Fruit fly (Drosophila melanogaster) whole organism, embryonic: ENCODE data around the gene Ing3.

Experiments used
- Atf6 ChIP-seq: fragments of 200-800 bp; sonication (Bioruptor generic); IDR thresholded peaks from 2 replicates; pipeline ENCODE4 v1.3.6; 2022; ENCODE audit warnings: missing biosample characterization, missing genetic modification characterization
- Awh ChIP-seq: fragments of 200-800 bp; sonication (Bioruptor generic); IDR thresholded peaks from 2 replicates; pipeline ENCODE4, ENCODE4 v1.3.6; 2022; ENCODE audit warnings: missing biosample characterization, missing genetic modification characterization
- Bgb ChIP-seq: fragments of 200-800 bp; sonication (Bioruptor generic); IDR thresholded peaks from 2 replicates; pipeline ENCODE4 v1.3.6; 2022; ENCODE audit warnings: missing biosample characterization, missing genetic modification characterization; ENCODE audit not compliant: partially characterized antibody
- CG10274 ChIP-seq: fragments of 200-800 bp; sonication (Bioruptor generic); optimal IDR thresholded peaks from 3 replicates; lab custom pipeline; 2017; ENCODE audit warnings: missing biosample characterization, mild to moderate bottlenecking, missing genetic modification characterization
- CG11456 ChIP-seq: fragments of 200-800 bp; sonication (Bioruptor generic); IDR thresholded peaks from 3 replicates; pipeline ENCODE4 v1.3.6; 2022; ENCODE audit warnings: missing biosample characterization, missing genetic modification characterization
- CG11695 ChIP-seq: fragments of 200-800 bp; sonication (Bioruptor generic); IDR thresholded peaks from 3 replicates; pipeline ENCODE4 v1.3.6; 2022; ENCODE audit warnings: missing biosample characterization, missing genetic modification characterization
- CG13424 ChIP-seq: fragments of 200-800 bp; sonication (Bioruptor generic); optimal IDR thresholded peaks from 2 replicates; lab custom pipeline; 2019; ENCODE audit warnings: missing biosample characterization, mild to moderate bottlenecking, missing genetic modification characterization, moderate library complexity
- CG14667 ChIP-seq: fragments of 200-800 bp; sonication (Bioruptor generic); IDR thresholded peaks from 2 replicates; pipeline ENCODE4 v1.3.6; 2022; ENCODE audit warnings: missing biosample characterization, missing genetic modification characterization
- CG14710 ChIP-seq: fragments of 200-800 bp; sonication (Bioruptor generic); optimal IDR thresholded peaks from 3 replicates; lab custom pipeline; 2019; ENCODE audit warnings: missing biosample characterization, mild to moderate bottlenecking, missing genetic modification characterization, moderate library complexity
- CG15011 ChIP-seq: fragments of 200-800 bp; sonication (Bioruptor generic); optimal IDR thresholded peaks from 3 replicates; lab custom pipeline; 2018; ENCODE audit warnings: missing biosample characterization, mild to moderate bottlenecking, missing genetic modification characterization
- CG15073 ChIP-seq: fragments of 200-800 bp; sonication (Bioruptor generic); optimal IDR thresholded peaks from 2 replicates; lab custom pipeline; 2016; ENCODE audit warnings: missing biosample characterization, missing genetic modification characterization
- CG15514 ChIP-seq: fragments of 200-800 bp; sonication (Bioruptor generic); optimal IDR thresholded peaks from 3 replicates; lab custom pipeline; 2017; ENCODE audit warnings: missing biosample characterization, missing genetic modification characterization, mild to moderate bottlenecking, moderate library complexity, missing genetic modification reagents
- CG16779 ChIP-seq: fragments of 200-800 bp; sonication (Bioruptor generic); IDR thresholded peaks from 2 replicates; pipeline ENCODE4 v1.3.6; 2022; ENCODE audit warnings: missing biosample characterization, missing genetic modification characterization
- CG17385 ChIP-seq: fragments of 200-800 bp; sonication (Bioruptor generic); optimal IDR thresholded peaks from 3 replicates; lab custom pipeline; 2018; ENCODE audit warnings: missing biosample characterization, mild to moderate bottlenecking, missing genetic modification characterization
- CG1832 ChIP-seq: fragments of 200-800 bp; sonication (Bioruptor generic); optimal IDR thresholded peaks from 2 replicates; lab custom pipeline; 2017; ENCODE audit warnings: missing biosample characterization, mild to moderate bottlenecking, missing genetic modification characterization, inconsistent platforms
- CG2120 ChIP-seq: fragments of 200-800 bp; sonication (Bioruptor generic); optimal IDR thresholded peaks from 3 replicates; lab custom pipeline; 2016; ENCODE audit warnings: missing biosample characterization, missing genetic modification characterization
- CG2678 ChIP-seq: fragments of 200-800 bp; sonication (Bioruptor generic); optimal IDR thresholded peaks from 3 replicates; lab custom pipeline; 2019; ENCODE audit warnings: missing biosample characterization, mild to moderate bottlenecking, missing genetic modification characterization, moderate library complexity
- CG3065 ChIP-seq: fragments of 200-800 bp; sonication (Bioruptor generic); optimal IDR thresholded peaks from 2 replicates; lab custom pipeline; 2016; ENCODE audit warnings: missing biosample characterization, missing genetic modification characterization
- CG33557 ChIP-seq: fragments of 200-800 bp; sonication (Bioruptor generic); optimal IDR thresholded peaks from 2 replicates; lab custom pipeline; 2019; ENCODE audit warnings: missing biosample characterization, mild to moderate bottlenecking, missing genetic modification characterization, moderate library complexity
- CG7786 ChIP-seq: fragments of 200-800 bp; sonication (Bioruptor generic); optimal IDR thresholded peaks from 2 replicates; lab custom pipeline; 2016; ENCODE audit warnings: missing biosample characterization, missing genetic modification characterization
- CG8290 ChIP-seq, 3 experiments: fragments of 200-800 bp; sonication (Bioruptor generic); optimal IDR thresholded peaks; 2 replicates each; lab custom pipeline; 2016 to 2019; ENCODE audit warnings: missing biosample characterization in 3 of 3, missing genetic modification characterization in 3 of 3, mild to moderate bottlenecking in 2 of 3, moderate library complexity in 1 of 3
- CG8478 ChIP-seq: fragments of >200 bp; optimal IDR thresholded peaks from 2 replicates; lab custom pipeline; 2018
- CrebB ChIP-seq: fragments of 200-800 bp; sonication (Bioruptor generic); optimal IDR thresholded peaks from 3 replicates; lab custom pipeline; 2018; ENCODE audit warnings: missing biosample characterization, mild to moderate bottlenecking, missing genetic modification characterization
- Dad ChIP-seq: fragments of 200-800 bp; sonication (Bioruptor generic); optimal IDR thresholded peaks from 3 replicates; lab custom pipeline; 2016; ENCODE audit warnings: missing biosample characterization, missing genetic modification characterization
- Dip2 ChIP-seq: fragments of 200-800 bp; sonication (Bioruptor generic); IDR thresholded peaks from 2 replicates; pipeline ENCODE4 v1.3.6; 2022; ENCODE audit warnings: missing biosample characterization, missing genetic modification characterization
- Dref ChIP-seq: fragments of 200-800 bp; sonication (Bioruptor generic); IDR thresholded peaks from 2 replicates; pipeline ENCODE4 v1.3.6; 2022; ENCODE audit warnings: missing biosample characterization, missing genetic modification characterization
- Lhr ChIP-seq: fragments of 200-800 bp; sonication (Bioruptor generic); optimal IDR thresholded peaks from 3 replicates; lab custom pipeline; 2017; ENCODE audit warnings: mild to moderate bottlenecking, missing biosample characterization, missing genetic modification reagents, missing genetic modification characterization
- Mrtf ChIP-seq: fragments of 200-800 bp; sonication (Bioruptor generic); IDR thresholded peaks from 3 replicates; pipeline ENCODE4 v1.3.6; 2022; ENCODE audit warnings: missing biosample characterization, missing genetic modification characterization
- Oaz ChIP-seq: fragments of 200-800 bp; sonication (Bioruptor generic); IDR thresholded peaks from 2 replicates; pipeline ENCODE4 v1.3.6; 2022; ENCODE audit warnings: missing biosample characterization, missing genetic modification characterization
- Sox102F ChIP-seq: fragments of 200-800 bp; sonication (Bioruptor generic); optimal IDR thresholded peaks from 2 replicates; lab custom pipeline; 2018; ENCODE audit warnings: missing biosample characterization, mild to moderate bottlenecking, missing genetic modification characterization, moderate library complexity
- Spps ChIP-seq: fragments of 200-800 bp; sonication (Bioruptor generic); optimal IDR thresholded peaks from 2 replicates; lab custom pipeline; 2018; ENCODE audit warnings: missing biosample characterization, mild to moderate bottlenecking, missing genetic modification characterization
- Ssrp ChIP-seq: fragments of 200-800 bp; sonication (Bioruptor generic); optimal IDR thresholded peaks from 2 replicates; lab custom pipeline; 2018; ENCODE audit warnings: missing biosample characterization, mild to moderate bottlenecking, missing genetic modification characterization, moderate library complexity
- ab ChIP-seq: fragments of 200-800 bp; sonication (Bioruptor generic); optimal IDR thresholded peaks from 2 replicates; lab custom pipeline; 2016; ENCODE audit warnings: missing biosample characterization, missing genetic modification characterization
- amos ChIP-seq: fragments of 200-800 bp; sonication (Bioruptor generic); IDR thresholded peaks from 2 replicates; pipeline ENCODE4 v1.3.6; 2022; ENCODE audit warnings: missing biosample characterization, missing genetic modification characterization; ENCODE audit not compliant: partially characterized antibody
- bab2 ChIP-seq: fragments of 200-800 bp; sonication (Bioruptor generic); optimal IDR thresholded peaks from 2 replicates; lab custom pipeline; 2016; ENCODE audit warnings: missing biosample characterization, missing genetic modification characterization
- dmrt11E ChIP-seq: fragments of 200-800 bp; sonication (Bioruptor generic); optimal IDR thresholded peaks from 3 replicates; lab custom pipeline; 2018; ENCODE audit warnings: missing biosample characterization, mild to moderate bottlenecking, missing genetic modification characterization, moderate library complexity
- emc ChIP-seq: fragments of 200-800 bp; sonication (Bioruptor generic); optimal IDR thresholded peaks from 2 replicates; lab custom pipeline; 2016; ENCODE audit warnings: missing biosample characterization, missing genetic modification characterization
- fd3F ChIP-seq: fragments of 200-800 bp; sonication (Bioruptor generic); optimal IDR thresholded peaks from 2 replicates; lab custom pipeline; 2018; ENCODE audit warnings: missing biosample characterization, mild to moderate bottlenecking, missing genetic modification characterization, moderate library complexity
- gcm2 ChIP-seq: fragments of 200-800 bp; sonication (Bioruptor generic); optimal IDR thresholded peaks from 2 replicates; lab custom pipeline; 2016; ENCODE audit warnings: missing biosample characterization, missing genetic modification characterization
- gem ChIP-seq: fragments of 200-800 bp; sonication (Bioruptor generic); optimal IDR thresholded peaks from 2 replicates; lab custom pipeline; 2019; ENCODE audit warnings: missing biosample characterization, mild to moderate bottlenecking, missing genetic modification characterization, moderate library complexity
- grau ChIP-seq: fragments of 200-800 bp; optimal IDR thresholded peaks from 3 replicates; lab custom pipeline; 2019; ENCODE audit warnings: missing biosample characterization, mild to moderate bottlenecking, missing genetic modification characterization, moderate library complexity
- inv ChIP-seq: fragments of 200-800 bp; sonication (Bioruptor generic); IDR thresholded peaks from 2 replicates; pipeline ENCODE4 v1.3.6; 2022; ENCODE audit warnings: missing biosample characterization, missing genetic modification characterization; ENCODE audit not compliant: partially characterized antibody
- lola ChIP-seq, 3 experiments: fragments of >200 bp in 2 of 3; fragments of 200-800 bp in 1 of 3; sonication (Bioruptor generic) in 1 of 3; optimal IDR thresholded peaks; 2 replicates each; lab custom pipeline; 2017 to 2019; ENCODE audit warnings: missing biosample characterization in 3 of 3, missing genetic modification characterization in 3 of 3, mild to moderate bottlenecking in 1 of 3, moderate library complexity in 1 of 3
- psq ChIP-seq: fragments of 200-800 bp; sonication (Bioruptor generic); optimal IDR thresholded peaks from 2 replicates; lab custom pipeline; 2017; ENCODE audit warnings: missing biosample characterization, missing genetic modification characterization
- pzg ChIP-seq: fragments of 200-800 bp; sonication (Bioruptor generic); optimal IDR thresholded peaks from 3 replicates; lab custom pipeline; 2018; ENCODE audit warnings: missing biosample characterization, mild to moderate bottlenecking, missing genetic modification characterization, moderate library complexity
- so ChIP-seq: fragments of 200-800 bp; sonication (Bioruptor generic); IDR thresholded peaks from 3 replicates; pipeline ENCODE4 v1.3.6; 2022; ENCODE audit warnings: missing biosample characterization, missing genetic modification characterization
- wek ChIP-seq: fragments of 200-800 bp; sonication (Bioruptor generic); optimal IDR thresholded peaks from 3 replicates; lab custom pipeline; 2018; ENCODE audit warnings: missing biosample characterization, mild to moderate bottlenecking, missing genetic modification characterization, moderate library complexity
- yki ChIP-seq: fragments of >200 bp; optimal IDR thresholded peaks from 3 replicates; lab custom pipeline; 2018
- zf30C ChIP-seq: fragments of 200-800 bp; sonication (Bioruptor generic); optimal IDR thresholded peaks from 3 replicates; lab custom pipeline; 2018; ENCODE audit warnings: missing biosample characterization, mild to moderate bottlenecking, missing genetic modification characterization
- zfh2 ChIP-seq: fragments of 200-800 bp; sonication (Bioruptor generic); optimal IDR thresholded peaks from 2 replicates; lab custom pipeline; 2016; ENCODE audit warnings: missing biosample characterization, missing genetic modification characterization

The Ing3 gene

dm6 chrX:18644890-18645289 is 8.0 kb downstream of the Ing3 start (continued):
- peak; percentile 52; the same call in 1 of the 2 replicates for TF ChIP-seq Awh
- peak; percentile 52 for TF ChIP-seq CG33557 (GFP tag; lab: Kevin White, UChicago)
- peak; percentile 77 for TF ChIP-seq CG7786 (GFP tag; lab: Kevin White, UChicago)
- TF ChIP-seq CG16779 (GFP tag; lab: Robert Waterston, UW), result no peak
- TF ChIP-seq Sox102F (GFP tag; lab: Kevin White, UChicago), result peak; percentile 89
- TF ChIP-seq Dad, result no peak
- TF ChIP-seq Oaz (GFP tag; lab: Robert Waterston, UW), result peak; percentile 30; the same call in 1 of the 2 replicates
- TF ChIP-seq CG1832 (GFP tag; lab: Kevin White, UChicago), result no peak
- TF ChIP-seq yki (lab: Kevin White, UChicago), result no peak
- no peak for TF ChIP-seq inv
- peak; percentile 44 for TF ChIP-seq Spps (tag; lab: Kevin White, UChicago)
- no peak for TF ChIP-seq ab (GFP tag; lab: Kevin White, UChicago)
- TF ChIP-seq so (GFP tag; lab: Robert Waterston, UW), result no peak; the same call in 2 of the 3 replicates
- TF ChIP-seq dmrt11E (tag; lab: Kevin White, UChicago), result peak; percentile 68
- peak; percentile 71 for TF ChIP-seq CG15011 (GFP tag; lab: Kevin White, UChicago)
- TF ChIP-seq CG15514 (GFP tag; lab: Kevin White, UChicago), result peak; percentile 76
- TF ChIP-seq grau (tag; lab: Kevin White, UChicago), result peak; percentile 97
- TF ChIP-seq Bgb, result no peak
- TF ChIP-seq pzg, result no peak
- TF ChIP-seq psq (GFP tag; lab: Kevin White, UChicago), result peak; percentile 4
- TF ChIP-seq emc (GFP tag; lab: Kevin White, UChicago), result peak; percentile 20
- TF ChIP-seq bab2 (GFP tag; lab: Kevin White, UChicago), result peak; percentile 22
- peak; percentile 66 for TF ChIP-seq CG14710
- peak; percentile 60 for TF ChIP-seq CG8290 (GFP tag; optimal IDR thresholded peaks at IDR 0.05; lab: Kevin White, UChicago)
- peak in 1 of 2 experiments; percentile 89 for TF ChIP-seq CG8290 (tag; optimal IDR thresholded peaks at IDR 0.05; lab: Kevin White, UChicago)
- TF ChIP-seq CG2120, result peak; percentile 89
- no peak for TF ChIP-seq Dip2 (GFP tag; lab: Robert Waterston, UW)
- peak; percentile 76 for TF ChIP-seq Atf6 (GFP tag; lab: Robert Waterston, UW)
- peak; percentile 62; the same call in 2 of the 3 replicates for TF ChIP-seq Mrtf (GFP tag; lab: Robert Waterston, UW)
- peak; percentile 90 for TF ChIP-seq CG13424 (tag; lab: Kevin White, UChicago)
- peak; percentile 49 for TF ChIP-seq wek (GFP tag; lab: Kevin White, UChicago)
- TF ChIP-seq CG17385 (GFP tag; lab: Kevin White, UChicago), result peak; percentile 85
- TF ChIP-seq zfh2 (GFP tag; lab: Kevin White, UChicago), result peak; percentile 59
- peak; percentile 30 for TF ChIP-seq Lhr
- peak in 1 of 3 experiments; percentile 69 for TF ChIP-seq lola (GFP tag; optimal IDR thresholded peaks at IDR 0.05; lab: Kevin White, UChicago)
- TF ChIP-seq Ssrp (tag; lab: Kevin White, UChicago), result peak; percentile 81
- TF ChIP-seq zf30C (GFP tag; lab: Kevin White, UChicago), result no peak
- peak; percentile 67 for TF ChIP-seq fd3F
- peak; percentile 31 for TF ChIP-seq CG15073 (GFP tag; lab: Kevin White, UChicago)
- no peak for TF ChIP-seq gcm2 (GFP tag; lab: Kevin White, UChicago)
- no peak for TF ChIP-seq CG8478 (lab: Kevin White, UChicago)
- TF ChIP-seq CG11456 (GFP tag; lab: Robert Waterston, UW), result peak; percentile 72
- TF ChIP-seq CrebB, result peak; percentile 75
- peak; percentile 89 for TF ChIP-seq gem
- TF ChIP-seq CG10274 (GFP tag; lab: Kevin White, UChicago), result peak; percentile 69
- no peak for TF ChIP-seq Dref (GFP tag; lab: Robert Waterston, UW)
- TF ChIP-seq CG11695 (GFP tag; lab: Robert Waterston, UW), result peak; percentile 72; the same call in 2 of the 3 replicates
- peak; percentile 92 for TF ChIP-seq CG2678 (tag; lab: Kevin White, UChicago)
- TF ChIP-seq amos (GFP tag; lab: Robert Waterston, UW), result no peak
- peak; percentile 42; the same call in 1 of the 2 replicates for TF ChIP-seq CG14667 (GFP tag; lab: Robert Waterston, UW)
- TF ChIP-seq CG3065 (GFP tag; lab: Kevin White, UChicago), result no peak
